Fruit fly (Drosophila melanogaster) whole organism: ENCODE results near the gene Inx3.
A peak's percentile ranks its signal among the peaks of the same experiment; 100 is the strongest.

ENCODE experiments used
- CG8478 ChIP-seq: fragments of >200 bp; optimal IDR thresholded peaks from 2 replicates; lab custom pipeline; 2018; ENCODE audit warnings: inconsistent platforms
- Dll ChIP-seq: fragments of >200 bp; optimal IDR thresholded peaks from 2 replicates; lab custom pipeline; 2017
- EcR ChIP-seq, 2 experiments: fragments of >200 bp; optimal IDR thresholded peaks; 2 replicates each; lab custom pipeline; 2017; ENCODE audit warnings: missing biosample characterization in 2 of 2, missing genetic modification characterization in 2 of 2, missing genetic modification reagents in 2 of 2
- pan ChIP-seq: fragments of >200 bp; optimal IDR thresholded peaks from 2 replicates; lab custom pipeline; 2017
- psq ChIP-seq: fragments of >200 bp; optimal IDR thresholded peaks from 2 replicates; lab custom pipeline; 2017
- usp ChIP-seq: fragments of >200 bp; optimal IDR thresholded peaks from 2 replicates; lab custom pipeline; 2017; ENCODE audit warnings: missing biosample characterization, missing genetic modification characterization, mixed read lengths

Gene Inx3

DNA sequence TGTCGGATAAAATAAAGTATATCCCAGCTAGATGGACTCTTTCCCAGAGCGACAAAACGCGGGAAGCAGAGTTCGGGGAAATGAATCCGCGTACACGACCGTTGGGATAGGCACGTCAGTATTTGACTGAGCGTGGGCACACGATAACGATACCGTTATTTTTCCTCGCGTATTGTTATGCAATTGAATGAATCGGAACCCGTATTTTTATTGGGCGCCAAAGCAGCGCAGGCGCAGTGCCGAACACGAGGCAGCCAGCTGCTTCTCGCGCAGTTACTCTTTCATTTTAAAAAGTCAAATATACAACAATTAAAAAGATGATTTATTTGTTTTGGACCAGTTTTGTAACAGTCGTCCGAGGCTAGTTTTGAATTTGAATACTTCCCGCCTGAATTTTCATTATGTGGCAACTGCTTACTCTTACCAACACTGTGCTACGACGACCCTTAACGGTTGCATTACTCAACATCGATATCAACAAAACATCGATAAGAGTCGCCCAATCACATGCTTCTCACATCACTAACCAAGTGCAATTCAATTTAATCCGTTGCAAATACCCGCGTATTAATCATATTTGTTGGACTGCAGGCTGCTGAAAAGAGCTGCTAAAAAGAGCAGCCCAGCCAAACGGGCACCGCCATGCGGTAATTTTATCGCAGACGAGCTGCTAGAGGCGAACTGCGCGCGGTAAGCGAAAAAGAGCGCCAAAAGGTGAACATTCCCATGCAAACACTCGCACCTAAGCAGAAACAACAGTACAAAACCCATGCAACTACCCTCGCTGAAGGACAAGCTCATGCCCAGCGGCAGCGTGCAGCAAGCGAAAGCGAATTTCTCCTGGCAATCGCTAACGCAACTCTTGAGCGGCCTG lies 28.5 kb upstream of the Inx3 start, which contains the start of the genes CG33203 and Doa:
Gene CG33203, minus strand, starts transcription at position 151 of the 874 bp plus-strand sequence.
Gene Doa, plus strand, starts transcription at position 515 of the 874 bp plus-strand sequence.
- no peak for TF ChIP-seq EcR (GFP tag; optimal IDR thresholded peaks at IDR 0.05; lab: Kevin White, UChicago)
- TF ChIP-seq pan (lab: Kevin White, UChicago), result no peak
- no peak for TF ChIP-seq usp (GFP tag; lab: Kevin White, UChicago)
- no peak for TF ChIP-seq CG8478 (lab: Kevin White, UChicago)
- no peak for TF ChIP-seq psq
- TF ChIP-seq Dll (lab: Kevin White, UChicago), result no peak

DNA sequence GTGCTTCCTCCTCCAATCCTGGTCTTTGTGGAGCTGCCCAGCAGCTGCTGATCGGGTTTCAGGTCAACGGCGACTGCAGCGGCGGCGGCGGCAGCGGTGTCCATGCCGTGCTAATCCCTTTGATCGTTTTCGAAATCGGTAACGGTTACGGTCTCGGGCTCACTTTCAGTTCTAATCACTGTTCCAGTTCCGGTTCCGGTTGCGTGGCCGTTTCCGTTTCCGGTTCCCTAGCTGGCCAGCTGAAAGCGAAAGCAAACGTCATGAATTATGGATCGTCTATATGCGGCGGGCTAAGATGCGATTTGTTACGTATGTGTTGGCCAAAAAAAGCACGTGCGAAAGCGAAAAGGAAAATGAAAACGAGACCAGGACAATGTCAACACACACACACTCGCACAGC lies 27.5 kb upstream of the Inx3 start:
- TF ChIP-seq psq, result no peak
- peak; percentile 2 for TF ChIP-seq Dll (lab: Kevin White, UChicago)

DNA sequence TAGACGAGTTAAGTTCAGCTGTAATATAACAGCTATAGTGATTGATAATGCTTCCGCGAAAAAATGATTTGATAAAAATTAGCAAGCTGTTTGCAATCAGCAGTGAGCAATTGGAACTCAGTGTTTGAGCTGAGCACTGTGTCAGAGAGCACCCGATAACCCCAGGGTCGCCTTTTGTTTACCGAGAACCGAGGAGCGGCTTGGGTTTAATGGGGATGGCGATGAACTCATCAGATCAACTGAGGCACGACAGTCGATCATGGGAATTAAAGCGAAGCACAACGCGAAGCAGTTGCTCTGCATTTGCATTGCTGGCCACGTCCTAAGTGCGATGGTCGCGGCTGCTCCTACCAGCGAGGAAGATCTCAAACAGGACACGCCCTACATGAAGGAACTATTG lies 24.1 kb upstream of the Inx3 start, which contains the start of gene Nepl21:
Gene Nepl21, plus strand, starts transcription at position 260 of the 400 bp plus-strand sequence.
- no peak for TF ChIP-seq EcR (GFP tag; optimal IDR thresholded peaks at IDR 0.05; lab: Kevin White, UChicago)
- no peak for TF ChIP-seq Dll (lab: Kevin White, UChicago)
- TF ChIP-seq pan (lab: Kevin White, UChicago), result no peak
- no peak for TF ChIP-seq CG8478 (lab: Kevin White, UChicago)
- no peak for TF ChIP-seq usp (GFP tag; lab: Kevin White, UChicago)
- no peak for TF ChIP-seq psq

DNA sequence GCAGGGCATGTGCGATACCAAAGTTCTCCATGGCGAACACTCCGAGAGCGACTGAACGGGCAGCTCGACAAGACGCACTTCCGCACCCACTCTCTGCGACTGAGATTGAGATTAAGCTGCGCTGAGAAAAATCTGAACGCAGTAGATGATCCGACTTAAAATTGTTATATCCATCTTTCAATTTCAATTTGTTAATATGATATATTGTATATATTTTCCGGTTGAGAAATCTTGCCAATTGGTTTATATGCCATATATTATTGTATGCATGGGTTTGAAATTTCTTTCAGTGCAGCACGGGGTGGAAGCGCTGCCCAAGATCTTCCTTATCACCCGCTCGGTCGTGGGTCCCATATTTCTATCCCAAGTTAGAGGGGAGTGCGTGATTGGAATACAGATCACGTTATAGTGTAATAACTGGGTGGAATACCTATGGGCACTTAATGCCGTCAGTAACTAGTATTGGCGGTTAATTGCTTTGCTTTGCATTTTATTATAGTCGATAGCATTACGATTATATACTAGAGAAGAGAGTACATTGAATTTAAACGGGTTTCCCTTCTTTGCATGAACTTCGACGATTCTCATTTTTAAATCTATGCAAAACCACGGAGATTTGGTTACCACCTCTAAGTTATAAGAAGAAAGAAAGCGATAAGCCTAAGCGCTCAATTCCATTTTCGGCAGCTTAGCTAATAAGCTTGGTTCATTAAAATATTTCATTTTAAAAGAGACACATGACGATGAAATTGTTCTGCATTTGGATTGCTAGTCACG lies 21.0 kb upstream of the Inx3 start, which contains the start of the genes Nepl19 and Nepl20:
Gene Nepl19, minus strand, starts transcription at position 57 of the 777 bp plus-strand sequence.
Gene Nepl20, plus strand, starts transcription at position 727 of the 777 bp plus-strand sequence.
- TF ChIP-seq EcR (GFP tag; optimal IDR thresholded peaks at IDR 0.05; lab: Kevin White, UChicago) (no peak), usp (GFP tag; lab: Kevin White, UChicago) (no peak), psq (no peak), CG8478 (lab: Kevin White, UChicago) (no peak), Dll (lab: Kevin White, UChicago) (no peak), pan (lab: Kevin White, UChicago) (no peak)

DNA sequence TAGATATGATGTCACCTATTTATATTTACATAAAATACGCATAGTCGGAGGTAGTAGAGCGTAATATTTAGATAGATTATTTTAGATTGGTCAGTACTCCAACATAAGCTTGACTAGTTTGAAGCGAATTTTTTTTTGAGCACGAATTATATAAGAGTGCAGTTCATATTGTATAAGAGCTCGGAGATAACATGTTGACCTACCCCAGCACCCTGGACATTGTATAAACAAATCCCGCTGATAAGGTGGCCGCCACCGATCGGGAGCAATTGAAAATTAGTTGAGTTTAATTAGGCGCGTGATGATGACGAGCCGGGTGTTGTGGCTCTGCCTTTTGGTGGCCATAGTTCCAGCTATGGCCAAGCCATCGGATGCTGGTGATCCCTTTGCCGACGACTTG lies 16.0 kb upstream of the Inx3 start, which contains the start of gene Nepl18:
Gene Nepl18, plus strand, starts transcription at position 277 of the 400 bp plus-strand sequence.
- TF ChIP-seq psq (no peak), pan (lab: Kevin White, UChicago) (no peak), CG8478 (lab: Kevin White, UChicago) (no peak), EcR (GFP tag; optimal IDR thresholded peaks at IDR 0.05; lab: Kevin White, UChicago) (no peak), usp (GFP tag; lab: Kevin White, UChicago) (no peak), Dll (lab: Kevin White, UChicago) (no peak)

DNA sequence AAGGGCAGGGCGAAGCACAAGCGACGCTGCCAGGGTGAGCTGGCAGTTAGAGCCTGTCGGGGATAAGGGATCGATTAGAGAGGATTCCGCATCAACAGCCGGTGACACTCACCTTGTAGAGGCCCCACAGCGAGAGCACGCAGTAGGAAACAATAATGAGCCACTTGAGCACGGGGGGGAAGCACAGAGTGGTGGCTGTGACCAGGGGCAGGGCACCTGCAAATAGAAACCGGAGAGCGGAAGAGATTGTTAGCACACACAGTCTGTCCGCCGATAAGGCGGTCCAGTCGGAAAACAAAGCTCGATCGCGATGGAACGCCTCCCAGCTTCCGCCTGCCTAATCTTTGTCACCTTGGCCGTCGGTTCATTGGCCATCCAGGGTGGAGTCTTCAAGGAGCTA lies 13.3 kb upstream of the Inx3 start, which contains the start of gene Nepl17:
Gene Nepl17, plus strand, starts transcription at position 301 of the 400 bp plus-strand sequence.
- TF ChIP-seq pan (lab: Kevin White, UChicago), result no peak
- TF ChIP-seq usp (GFP tag; lab: Kevin White, UChicago), result no peak
- TF ChIP-seq EcR (GFP tag; optimal IDR thresholded peaks at IDR 0.05; lab: Kevin White, UChicago), result no peak
- no peak for TF ChIP-seq psq
- no peak for TF ChIP-seq Dll (lab: Kevin White, UChicago)
- TF ChIP-seq CG8478 (lab: Kevin White, UChicago), result no peak

DNA sequence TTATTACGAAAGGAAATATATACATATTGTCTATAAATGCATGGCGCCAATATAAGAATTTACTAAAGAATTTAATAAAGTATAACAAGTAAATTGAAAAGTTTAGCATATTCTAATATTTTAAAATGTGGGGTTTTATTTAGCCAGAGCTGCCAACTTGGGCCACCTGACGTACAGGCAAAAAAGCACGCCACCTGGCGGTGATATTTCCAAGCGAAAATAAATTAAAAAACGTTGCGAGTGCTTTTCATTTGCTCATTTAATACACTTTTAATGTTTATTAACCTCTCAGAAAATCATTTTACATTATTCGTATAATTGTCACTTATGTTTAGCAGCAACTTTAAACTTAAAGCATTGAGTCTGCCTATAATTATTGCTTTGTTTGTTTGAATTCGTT lies 11.1 kb upstream of the Inx3 start:
- no peak for TF ChIP-seq psq
- no peak for TF ChIP-seq CG8478 (lab: Kevin White, UChicago)
- TF ChIP-seq usp (GFP tag; lab: Kevin White, UChicago), result no peak
- no peak for TF ChIP-seq Dll (lab: Kevin White, UChicago)
- no peak for TF ChIP-seq EcR (GFP tag; optimal IDR thresholded peaks at IDR 0.05; lab: Kevin White, UChicago)
- no peak for TF ChIP-seq pan (lab: Kevin White, UChicago)

DNA sequence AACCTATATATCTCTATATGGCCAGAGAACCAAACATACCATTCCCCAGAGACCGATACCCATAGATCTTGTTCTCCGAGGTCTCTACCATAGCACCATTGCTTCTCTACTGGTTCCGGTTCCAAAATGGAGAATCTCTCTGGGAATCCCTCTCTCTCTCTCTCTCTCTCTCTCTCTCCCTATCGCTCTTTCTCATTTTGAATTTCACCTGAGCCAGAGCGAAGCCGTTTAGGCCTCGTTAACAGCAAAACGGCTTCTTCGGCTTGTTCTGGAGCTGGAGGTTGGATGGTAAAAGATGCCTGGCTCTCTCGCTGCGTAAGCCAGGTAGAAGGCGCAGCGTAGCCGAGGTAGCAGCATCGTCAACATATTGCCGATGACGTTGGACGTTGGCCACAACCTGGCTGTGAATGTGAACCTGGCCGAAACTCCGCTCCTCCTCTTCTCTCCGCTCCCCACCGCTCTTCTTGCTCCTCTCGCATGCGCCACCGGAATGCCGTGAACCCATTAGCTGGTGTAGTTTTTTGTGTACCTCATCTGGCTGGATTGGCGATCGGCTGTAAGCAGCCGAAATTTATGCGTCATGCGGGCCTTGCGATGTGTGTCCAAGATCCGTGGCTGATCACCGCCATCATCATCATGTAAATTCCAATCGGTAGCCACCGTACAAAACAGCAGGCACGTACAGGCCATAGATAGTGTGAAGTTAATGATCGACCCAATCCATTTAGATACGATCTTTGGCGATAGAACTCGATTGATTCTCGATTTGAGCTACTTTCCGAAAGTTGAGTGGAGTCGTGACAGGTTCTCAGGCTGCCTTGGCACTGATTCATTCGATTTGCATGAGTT lies 2.2 kb upstream of the Inx3 start:
- TF ChIP-seq CG8478 (lab: Kevin White, UChicago) (no peak), Dll (lab: Kevin White, UChicago) (no peak), psq (no peak), usp (GFP tag; lab: Kevin White, UChicago) (no peak), EcR (GFP tag; optimal IDR thresholded peaks at IDR 0.05; lab: Kevin White, UChicago) (no peak), pan (lab: Kevin White, UChicago) (no peak)

DNA sequence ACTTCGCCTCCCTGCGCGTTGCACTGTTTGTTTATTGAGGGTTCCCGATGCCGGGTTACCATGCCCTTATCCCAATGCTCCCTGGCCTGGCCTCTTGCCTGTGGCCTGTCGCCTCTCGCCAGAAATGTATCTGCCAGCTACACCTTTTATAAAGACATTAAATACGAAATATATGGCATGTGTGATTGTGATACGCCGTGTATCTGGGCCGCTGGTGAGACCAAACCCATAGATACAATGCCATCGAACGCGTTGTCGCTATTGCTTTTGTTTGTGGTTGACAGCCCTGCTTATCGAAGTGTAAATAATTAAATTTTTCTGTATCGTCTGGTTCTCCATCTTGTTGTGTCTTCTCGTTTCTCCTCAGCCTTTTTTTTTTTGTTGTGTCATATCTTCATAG lies 1.3 kb upstream of the Inx3 start:
- TF ChIP-seq pan (lab: Kevin White, UChicago) (no peak), psq (no peak), usp (GFP tag; lab: Kevin White, UChicago) (no peak), Dll (lab: Kevin White, UChicago) (no peak), EcR (GFP tag; optimal IDR thresholded peaks at IDR 0.05; lab: Kevin White, UChicago) (no peak), CG8478 (lab: Kevin White, UChicago) (no peak)

DNA sequence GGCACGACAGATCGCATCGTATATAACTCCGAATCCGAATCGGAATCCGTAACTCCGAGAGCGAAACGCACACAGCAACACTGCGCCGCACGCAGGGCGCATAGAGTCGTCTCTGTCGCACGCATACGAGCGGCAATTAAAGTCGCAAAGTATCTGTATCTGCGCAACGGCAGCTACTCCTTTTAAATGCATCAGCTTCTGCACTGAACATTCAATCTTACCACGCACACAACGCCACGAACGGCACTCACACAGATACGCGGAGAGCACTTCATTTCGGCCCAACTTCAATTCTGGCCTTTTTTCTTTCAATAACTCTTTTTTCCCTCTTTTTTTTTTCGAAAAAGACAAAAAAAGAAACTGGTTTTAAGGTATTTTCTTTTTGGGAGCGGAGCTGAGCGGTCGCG lies 1.1 kb downstream of the Inx3 start:
- TF ChIP-seq psq, result no peak
- peak; percentile 58 for TF ChIP-seq CG8478 (lab: Kevin White, UChicago)
- peak; percentile 54 for TF ChIP-seq Dll (lab: Kevin White, UChicago)
